Fruit fly (Drosophila melanogaster) whole organism, larva: ENCODE results near the gene Cyp12e1.
A peak's percentile ranks its signal among the peaks of the same experiment; 100 is the strongest.

ENCODE experiments used
- noc ChIP-seq: fragments of 200-800 bp; sonication (Bioruptor generic); optimal IDR thresholded peaks from 3 replicates; lab custom pipeline; 2019; ENCODE audit warnings: missing biosample characterization, mild to moderate bottlenecking, missing genetic modification characterization, moderate library complexity

The Cyp12e1 gene

dm6 chr3R:10434489-10434888, at the start of gene Cyp12e1:
Gene Cyp12e1, plus strand, starts transcription at chr3R:10434789.
- no peak for TF ChIP-seq noc (tag; lab: Kevin White, UChicago)

dm6 chr3R:10388128-10389026, 46.2 kb upstream of the Cyp12e1 start, which contains the start of gene cwo:
Gene cwo, plus strand, starts transcription at chr3R:10388258.
- no peak for TF ChIP-seq noc (tag; lab: Kevin White, UChicago)

DNA sequence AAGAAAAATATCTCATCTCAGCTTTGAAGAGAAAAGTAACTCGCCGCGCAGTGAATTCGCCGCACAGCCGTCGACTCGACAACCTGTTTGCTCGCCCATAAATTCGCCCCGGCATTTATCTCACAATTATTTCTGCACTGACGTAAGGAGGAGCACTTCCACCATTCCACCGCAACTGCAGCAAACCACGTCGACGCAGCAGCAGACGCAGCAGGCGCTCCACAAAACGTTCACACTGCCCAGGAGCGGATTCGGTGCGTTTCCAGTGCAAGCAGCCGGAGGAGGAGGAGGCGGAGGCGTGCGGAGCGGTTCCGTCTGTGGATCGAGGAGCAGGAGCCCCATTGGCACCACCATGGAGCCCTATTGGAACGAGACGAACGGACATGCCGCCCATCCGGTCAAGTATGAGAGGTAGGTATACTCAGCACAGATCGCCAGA, 45.5 kb upstream of the Cyp12e1 start:
- TF ChIP-seq noc (tag; lab: Kevin White, UChicago), result no peak

DNA sequence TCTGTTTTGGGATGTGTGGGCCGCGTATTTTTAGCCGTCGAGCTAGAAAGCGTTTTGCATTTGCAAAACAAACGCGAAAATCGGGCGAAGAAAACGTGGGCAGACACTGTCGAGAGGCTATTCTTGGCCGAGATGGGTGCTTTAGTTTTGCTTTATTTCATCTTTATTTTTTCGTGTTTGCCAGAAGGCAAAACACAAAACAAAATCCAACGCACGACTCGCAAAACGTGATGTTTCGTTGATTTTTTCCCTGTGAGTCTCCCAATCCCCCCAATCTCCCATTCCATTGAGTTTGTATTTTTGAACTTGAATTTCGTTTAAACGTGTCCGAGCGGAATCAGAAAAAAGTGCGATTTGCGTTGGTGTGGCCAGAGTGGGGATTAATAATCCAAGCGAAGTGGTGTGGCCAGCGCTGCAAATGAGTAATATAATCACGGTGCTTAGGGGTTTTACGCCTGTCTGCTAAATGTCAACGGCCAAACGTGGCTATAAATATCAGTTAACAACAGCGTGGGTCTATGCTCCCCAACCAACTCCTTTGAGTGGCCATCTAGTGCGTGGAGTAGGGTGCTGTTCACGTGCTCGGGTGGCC, 44.6 kb upstream of the Cyp12e1 start:
- no peak for TF ChIP-seq noc (tag; lab: Kevin White, UChicago)

- TF ChIP-seq noc (tag; lab: Kevin White, UChicago), result peak; percentile 89
These were observed 43.6 kb upstream of the Cyp12e1 start for dm6 chr3R:10390914-10391377.

DNA sequence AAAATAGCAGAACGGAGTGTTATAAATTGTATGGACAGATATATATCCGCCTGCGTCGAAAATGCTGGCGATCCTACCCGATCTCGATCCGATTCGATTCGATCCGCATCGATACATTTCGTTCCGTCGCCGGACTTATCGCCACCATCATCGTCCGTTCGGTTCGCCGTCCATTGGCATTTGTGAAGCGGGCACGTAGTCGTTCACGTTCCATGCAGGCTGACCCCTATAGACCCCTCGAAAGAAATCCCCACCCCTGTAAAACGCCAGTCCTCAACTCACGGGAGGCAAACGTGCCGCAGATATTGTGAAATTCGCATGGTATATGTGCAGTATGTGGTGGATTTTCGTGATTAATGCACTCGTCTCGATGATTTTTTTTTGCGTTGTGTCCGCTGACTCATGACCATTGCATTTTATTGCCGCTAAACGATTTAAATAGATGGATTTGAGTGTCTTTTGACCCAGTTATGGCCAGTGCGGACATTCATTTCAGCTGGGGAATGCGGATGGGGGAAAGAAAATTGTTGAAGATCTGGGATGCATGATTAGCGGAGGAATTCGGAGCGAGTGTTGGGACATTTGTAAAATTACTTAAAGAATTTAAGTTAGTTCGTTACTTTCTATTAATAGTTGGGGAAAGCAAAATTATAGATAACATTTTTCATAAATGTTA, 42.6 kb upstream of the Cyp12e1 start:
- no peak for TF ChIP-seq noc (tag; lab: Kevin White, UChicago)

DNA sequence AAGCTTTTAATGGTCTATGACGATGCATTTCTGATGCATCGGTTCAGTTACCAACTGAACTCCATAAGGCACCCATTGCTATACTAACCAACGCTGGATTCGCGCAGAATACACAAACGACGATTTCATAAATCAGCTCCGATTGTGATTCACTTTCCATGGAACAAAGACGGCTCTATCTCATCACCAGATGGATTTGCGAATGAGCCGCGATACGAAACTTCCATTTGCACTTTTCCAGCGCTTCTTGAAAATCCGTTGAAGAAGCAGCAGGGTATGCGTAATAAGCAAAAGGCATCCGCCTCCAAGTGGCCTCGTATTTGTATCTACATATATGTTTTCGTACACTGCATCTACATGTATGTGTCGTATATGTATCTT, 42.1 kb upstream of the Cyp12e1 start:
- no peak for TF ChIP-seq noc (tag; lab: Kevin White, UChicago)

dm6 chr3R:10393020-10393653, 41.5 kb upstream of the Cyp12e1 start:
- no peak for TF ChIP-seq noc (tag; lab: Kevin White, UChicago)

DNA sequence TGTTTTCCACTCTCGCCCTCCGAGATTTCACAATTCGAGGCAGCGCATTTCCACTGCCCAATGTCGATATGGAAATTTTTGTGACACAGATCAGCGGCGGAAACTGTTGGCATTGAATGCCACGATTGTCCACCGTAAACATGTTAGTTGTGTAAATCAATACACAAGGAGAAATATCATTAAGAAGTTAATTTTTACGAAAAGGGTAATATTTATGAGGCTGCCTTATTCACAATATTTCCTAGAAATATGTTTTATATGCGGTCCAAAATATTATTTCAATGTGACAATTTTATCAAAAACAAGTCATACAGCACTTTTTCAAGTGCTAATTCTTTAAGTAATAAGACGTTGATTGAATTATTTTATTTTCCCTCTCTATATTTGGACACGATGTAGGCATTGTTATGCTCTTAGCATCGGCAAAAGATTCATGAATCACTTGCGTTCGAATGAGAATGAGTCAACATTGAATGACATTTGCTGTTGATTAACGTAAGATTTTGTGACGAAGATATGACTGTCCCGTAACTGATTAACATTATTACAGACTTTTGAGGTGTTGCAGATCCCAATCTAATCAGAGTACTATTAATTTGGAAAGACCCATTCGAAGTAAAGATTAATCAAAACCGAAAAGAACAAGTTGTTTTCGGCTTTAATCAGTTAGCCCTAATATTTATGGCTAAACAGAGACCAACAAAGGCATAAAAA, 40.8 kb upstream of the Cyp12e1 start:
- no peak for TF ChIP-seq noc (tag; lab: Kevin White, UChicago)

DNA sequence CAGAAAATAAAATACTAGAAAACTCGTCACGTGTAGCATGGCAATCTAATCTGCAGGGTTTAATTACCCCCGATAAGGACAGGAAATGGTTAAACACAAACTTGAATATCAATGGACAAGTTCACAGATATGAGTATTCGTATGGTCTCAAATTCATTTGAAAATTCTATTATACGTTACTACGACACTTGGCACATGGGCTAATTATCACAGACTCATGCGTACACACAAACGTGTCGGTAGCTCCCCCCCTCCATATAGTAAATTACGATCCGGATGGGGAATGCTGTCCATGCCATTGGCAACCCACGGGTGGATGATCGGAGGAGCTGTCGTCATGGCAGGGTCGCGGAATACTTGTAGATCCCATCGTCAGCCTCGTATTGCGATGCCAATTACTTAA, 40.2 kb upstream of the Cyp12e1 start:
- TF ChIP-seq noc (tag; lab: Kevin White, UChicago), result peak; percentile 13

DNA sequence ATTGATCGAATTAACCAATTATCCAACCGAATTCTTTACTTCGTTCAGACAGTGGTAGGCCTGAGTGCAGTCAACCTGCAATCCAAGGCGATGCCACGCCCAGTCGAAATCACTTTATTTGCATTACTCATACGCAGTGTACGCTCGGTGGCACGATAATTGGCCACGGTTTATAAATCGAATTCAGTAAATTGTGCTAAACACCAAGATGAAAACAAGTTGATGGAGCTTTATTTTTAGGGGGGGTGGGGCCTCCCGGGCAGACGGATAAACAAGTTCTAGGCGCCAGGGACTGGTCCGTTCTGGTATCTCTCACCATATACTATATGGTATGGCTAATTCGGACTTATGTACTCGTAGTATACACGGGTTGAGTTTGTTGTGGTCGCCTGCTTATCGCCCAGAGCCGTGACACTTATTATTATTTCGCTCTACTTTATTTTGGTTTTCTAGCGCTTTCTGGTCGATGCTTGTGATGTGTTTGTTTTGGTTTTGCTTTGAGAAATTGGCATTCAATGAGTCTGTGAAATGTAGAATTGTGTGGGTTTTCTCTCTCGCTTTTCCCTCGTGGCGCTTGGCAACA, 39.3 kb upstream of the Cyp12e1 start:
- TF ChIP-seq noc (tag; lab: Kevin White, UChicago), result no peak

dm6 chr3R:10400732-10401131, 33.9 kb upstream of the Cyp12e1 start, which contains the start of gene mthl11:
Gene mthl11, plus strand, starts transcription at chr3R:10401032.
- TF ChIP-seq noc (tag; lab: Kevin White, UChicago), result no peak

- no peak for TF ChIP-seq noc (tag; lab: Kevin White, UChicago)
These were observed 30.6 kb upstream of the Cyp12e1 start for dm6 chr3R:10403940-10404339.

DNA sequence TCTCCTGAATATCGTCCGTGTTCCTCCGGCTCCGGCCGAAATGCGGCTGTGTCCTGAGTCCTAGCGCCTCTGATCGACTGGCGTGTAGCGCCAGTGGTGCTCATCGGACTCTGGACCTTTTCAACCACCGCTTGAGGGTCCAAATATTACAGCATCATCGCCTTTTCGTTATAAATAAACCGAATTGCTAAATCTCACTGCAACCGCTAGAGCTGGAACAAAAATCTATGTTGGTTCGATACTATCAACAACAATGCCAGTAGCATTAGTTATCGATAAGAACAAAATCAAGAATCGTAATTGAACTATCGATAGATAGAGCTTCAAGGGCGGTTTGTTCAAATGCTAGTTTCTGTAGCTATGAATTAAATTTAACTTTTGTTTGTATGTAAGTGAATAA, 27.5 kb upstream of the Cyp12e1 start, which contains the start of gene CG6325:
TSS of gene CG6325 (minus strand) at position 220 of the 400 bp plus-strand sequence.
- no peak for TF ChIP-seq noc (tag; lab: Kevin White, UChicago)
